Worm (Caenorhabditis elegans) whole organism, mixed stage, embryonic: ENCODE data around the gene bath-26.
"Not testable (repeated sequence)": the region's sequence is repeated elsewhere in the genome, so short reads cannot be mapped to it uniquely, and the experiment has no call there.

Experiments
- M03D4.4 ChIP-seq: sonication (generic microtip); optimal IDR thresholded peaks from 2 replicates; lab custom pipeline; 2017; ENCODE audit warnings: mild to moderate bottlenecking, missing genetic modification characterization, missing compliant biosample characterization
- bed-3 ChIP-seq: fragments of 200-800 bp; sonication (Bioruptor generic); optimal IDR thresholded peaks from 3 replicates; lab custom pipeline; 2018; ENCODE audit warnings: mild to moderate bottlenecking, missing genetic modification characterization, moderate library complexity, missing compliant biosample characterization
- blmp-1 ChIP-seq: fragments of 150-350 bp; optimal IDR thresholded peaks from 2 replicates; lab custom pipeline; 2014; ENCODE audit warnings: missing biosample characterization, missing genetic modification characterization
- ceh-39 ChIP-seq: fragments of 150-350 bp; optimal IDR thresholded peaks from 2 replicates; lab custom pipeline; 2014; ENCODE audit warnings: missing biosample characterization, missing genetic modification characterization
- ceh-83 ChIP-seq: fragments of 200-800 bp; sonication (Bioruptor generic); optimal IDR thresholded peaks from 2 replicates; lab custom pipeline; 2018; ENCODE audit warnings: mild to moderate bottlenecking, missing genetic modification characterization, missing compliant biosample characterization
- ces-1 ChIP-seq: fragments of 150-350 bp; optimal IDR thresholded peaks from 2 replicates; lab custom pipeline; 2014; ENCODE audit warnings: missing biosample characterization, missing genetic modification reagents, missing genetic modification characterization
- cnd-1 ChIP-seq: fragments of 200-800 bp; sonication (Bioruptor generic); optimal IDR thresholded peaks from 2 replicates; lab custom pipeline; 2018; ENCODE audit warnings: mild to moderate bottlenecking, missing genetic modification characterization, missing compliant biosample characterization
- drap-1 ChIP-seq: fragments of 200-800 bp; sonication (Bioruptor generic); optimal IDR thresholded peaks from 3 replicates; lab custom pipeline; 2018; ENCODE audit warnings: mild to moderate bottlenecking, missing genetic modification characterization, missing compliant biosample characterization
- elt-1 ChIP-seq: sonication (generic microtip); optimal IDR thresholded peaks from 2 replicates; lab custom pipeline; 2017; ENCODE audit warnings: missing genetic modification characterization, mild to moderate bottlenecking, missing compliant biosample characterization, antibody characterized with exemption, moderate library complexity, borderline replicate concordance; ENCODE audit not compliant: insufficient read depth
- flh-1 ChIP-seq: fragments of 200-800 bp; sonication (Bioruptor generic); optimal IDR thresholded peaks from 2 replicates; lab custom pipeline; 2018; ENCODE audit warnings: mild to moderate bottlenecking, missing genetic modification characterization, moderate library complexity, missing compliant biosample characterization
- ham-2 ChIP-seq: fragments of 200-800 bp; sonication (Bioruptor generic); optimal IDR thresholded peaks from 2 replicates; lab custom pipeline; 2018; ENCODE audit warnings: mild to moderate bottlenecking, missing genetic modification characterization, missing compliant biosample characterization
- hlh-1 ChIP-seq: fragments of 150-350 bp; optimal IDR thresholded peaks from 2 replicates; lab custom pipeline; 2014; ENCODE audit warnings: missing biosample characterization, missing genetic modification reagents, missing genetic modification characterization
- lin-13 ChIP-seq: fragments of 150-350 bp; optimal IDR thresholded peaks from 2 replicates; lab custom pipeline; 2014; ENCODE audit warnings: missing biosample characterization, missing genetic modification characterization
- lin-32 ChIP-seq: fragments of 200-800 bp; sonication (Bioruptor generic); optimal IDR thresholded peaks from 2 replicates; lab custom pipeline; 2018; ENCODE audit warnings: mild to moderate bottlenecking, missing genetic modification characterization, missing compliant biosample characterization
- lsy-2 ChIP-seq: fragments of 150-350 bp; optimal IDR thresholded peaks from 2 replicates; lab custom pipeline; 2014; ENCODE audit warnings: missing biosample characterization, missing genetic modification characterization
- mab-5 ChIP-seq: fragments of 150-350 bp; optimal IDR thresholded peaks from 2 replicates; lab custom pipeline; 2014; ENCODE audit warnings: missing biosample characterization, missing genetic modification characterization
- mls-2 ChIP-seq: sonication (generic microtip); optimal IDR thresholded peaks from 2 replicates; lab custom pipeline; 2016; ENCODE audit warnings: mild to moderate bottlenecking, missing genetic modification characterization, moderate library complexity, missing compliant biosample characterization
- nhr-12 ChIP-seq: fragments of 150-350 bp; optimal IDR thresholded peaks from 2 replicates; lab custom pipeline; 2014; ENCODE audit warnings: missing biosample characterization, missing genetic modification characterization
- nhr-2 ChIP-seq: fragments of 150-350 bp; optimal IDR thresholded peaks from 2 replicates; lab custom pipeline; 2014; ENCODE audit warnings: missing biosample characterization, missing genetic modification characterization
- nhr-237 ChIP-seq: fragments of 150-350 bp; optimal IDR thresholded peaks from 2 replicates; lab custom pipeline; 2014; ENCODE audit warnings: missing biosample characterization, missing genetic modification characterization
- nhr-28 ChIP-seq: fragments of 150-350 bp; optimal IDR thresholded peaks from 2 replicates; lab custom pipeline; 2014; ENCODE audit warnings: missing biosample characterization, missing genetic modification characterization
- pha-4 ChIP-seq: fragments of 150-350 bp; optimal IDR thresholded peaks from 2 replicates; lab custom pipeline; 2018; ENCODE audit warnings: missing biosample characterization, missing genetic modification reagents, missing genetic modification characterization
- snpc-4 ChIP-seq: fragments of 150-350 bp; optimal IDR thresholded peaks from 2 replicates; lab custom pipeline; 2014; ENCODE audit warnings: missing biosample characterization, missing genetic modification characterization
- sptf-1 ChIP-seq: sonication (generic microtip); optimal IDR thresholded peaks from 2 replicates; lab custom pipeline; 2017; ENCODE audit warnings: mild to moderate bottlenecking, missing genetic modification characterization, moderate library complexity, missing compliant biosample characterization
- tbx-8 ChIP-seq: fragments of 200-800 bp; sonication (Bioruptor generic); optimal IDR thresholded peaks from 2 replicates; lab custom pipeline; 2018; ENCODE audit warnings: mild to moderate bottlenecking, missing genetic modification characterization, moderate library complexity, missing compliant biosample characterization
- unc-120 ChIP-seq: sonication (generic microtip); optimal IDR thresholded peaks from 2 replicates; lab custom pipeline; 2017; ENCODE audit warnings: missing genetic modification characterization, missing compliant biosample characterization; ENCODE audit not compliant: poor library complexity, severe bottlenecking
- unc-62 ChIP-seq: fragments of 150-350 bp; optimal IDR thresholded peaks from 2 replicates; lab custom pipeline; 2014; ENCODE audit warnings: missing biosample characterization, missing genetic modification reagents, missing genetic modification characterization
- zip-8 ChIP-seq: fragments of 150-350 bp; optimal IDR thresholded peaks from 2 replicates; lab custom pipeline; 2014; ENCODE audit warnings: missing biosample characterization, missing genetic modification characterization
- ztf-11 ChIP-seq: fragments of 150-350 bp; optimal IDR thresholded peaks from 2 replicates; lab custom pipeline; 2014; ENCODE audit warnings: missing biosample characterization, missing genetic modification characterization

The bath-26 gene

DNA sequence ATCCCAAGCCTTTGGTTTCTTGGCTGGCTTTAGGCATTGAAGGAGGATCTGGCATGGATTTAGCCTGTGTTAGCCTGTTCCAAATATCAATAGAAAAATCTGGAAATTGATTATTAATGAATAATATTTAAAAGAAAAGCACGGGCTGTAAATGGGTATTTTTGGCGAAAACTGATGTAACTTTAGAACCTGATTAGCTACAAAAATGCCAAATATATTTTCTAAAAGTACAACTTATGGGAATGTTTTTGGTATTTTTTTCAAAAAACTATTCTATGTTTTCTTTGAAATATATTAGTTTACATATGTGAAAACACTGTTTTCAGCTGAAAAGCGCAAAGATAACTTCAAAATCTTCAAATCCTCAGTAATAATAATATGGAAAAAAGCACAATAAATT, at the start of gene bath-26:
bath-26 (minus strand) TSS at position 101 of the 400 bp plus-strand sequence.
- no peak for TF ChIP-seq nhr-237 (tag; lab: Kevin White, UChicago)

DNA sequence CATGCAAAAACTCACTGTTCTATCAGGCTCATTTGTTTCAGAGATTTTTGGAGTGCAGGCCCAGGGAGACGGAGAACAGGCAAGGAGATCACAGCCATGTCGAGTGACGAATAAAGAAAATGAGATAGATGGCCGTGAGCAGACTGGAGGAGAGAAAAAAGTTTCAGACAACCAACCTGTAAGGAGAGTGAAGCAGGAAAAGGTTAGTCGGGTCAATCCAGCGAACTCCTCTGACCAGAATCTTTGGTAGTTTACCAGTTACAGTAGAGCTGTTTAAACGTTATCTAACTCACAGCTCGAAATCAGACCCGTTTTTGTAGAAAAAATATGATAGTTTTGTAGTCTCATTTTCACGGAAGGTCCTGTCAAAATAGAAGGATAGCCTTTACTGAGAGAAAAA, 48.2 kb upstream of the bath-26 start, which contains the start of gene fbxb-21:
fbxb-21 (minus strand) TSS at position 101 of the 400 bp plus-strand sequence.
- TF ChIP-seq elt-1 (tag; lab: Kevin White, UChicago) (no peak), nhr-237 (tag; lab: Kevin White, UChicago) (no peak), nhr-28 (tag; lab: Kevin White, UChicago) (no peak), nhr-12 (tag; lab: Kevin White, UChicago) (no peak), tbx-8 (no peak), ceh-39 (tag; lab: Kevin White, UChicago) (no peak), ham-2 (GFP tag; lab: Kevin White, UChicago) (no peak), ztf-11 (no peak), lin-13 (tag; lab: Kevin White, UChicago) (no peak), pha-4 (tag; lab: Kevin White, UChicago) (no peak), mab-5 (tag; lab: Kevin White, UChicago) (no peak), flh-1 (GFP tag; lab: Kevin White, UChicago) (no peak), sptf-1 (no peak), drap-1 (GFP tag; lab: Kevin White, UChicago) (no peak)

DNA sequence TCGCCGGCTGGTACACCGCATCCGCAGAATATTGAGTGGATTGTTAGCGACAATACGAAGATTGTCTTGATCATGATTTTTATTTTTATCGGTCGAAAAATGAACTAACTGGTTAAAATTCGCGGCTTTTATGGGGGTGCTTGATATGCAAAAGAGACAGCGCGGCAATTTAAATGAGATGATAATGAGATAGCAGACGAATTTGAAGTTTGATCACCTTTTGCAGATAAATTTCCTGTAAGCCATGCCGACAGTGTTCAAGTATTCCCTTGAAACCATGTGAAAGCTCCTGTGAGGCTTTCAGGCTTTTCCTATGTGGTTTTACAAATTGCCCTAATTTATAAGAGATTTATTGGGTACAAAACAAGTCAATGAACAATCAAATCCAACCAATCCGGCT, 45.6 kb upstream of the bath-26 start, which contains the start of gene ZC204.17:
ZC204.17 (minus strand) TSS at position 101 of the 400 bp plus-strand sequence.
- TF ChIP-seq flh-1 (GFP tag; lab: Kevin White, UChicago): no peak
- TF ChIP-seq cnd-1 (tag; lab: Kevin White, UChicago): no peak
- TF ChIP-seq zip-8: no peak
- no peak for TF ChIP-seq elt-1 (tag; lab: Kevin White, UChicago)
- no peak for TF ChIP-seq M03D4.4 (tag; lab: Kevin White, UChicago)
- no peak for TF ChIP-seq nhr-28 (tag; lab: Kevin White, UChicago)
- no peak for TF ChIP-seq ceh-39 (tag; lab: Kevin White, UChicago)
- TF ChIP-seq lin-32: no peak
- no peak for TF ChIP-seq snpc-4 (tag; lab: Kevin White, UChicago)
- no peak for TF ChIP-seq mls-2 (tag; lab: Kevin White, UChicago)
- TF ChIP-seq blmp-1 (tag; lab: Kevin White, UChicago): no peak
- TF ChIP-seq ztf-11: no peak
- TF ChIP-seq bed-3 (GFP tag; lab: Kevin White, UChicago): no peak
- TF ChIP-seq tbx-8: no peak
- TF ChIP-seq nhr-2: no peak
- no peak for TF ChIP-seq pha-4 (tag; lab: Kevin White, UChicago)

DNA sequence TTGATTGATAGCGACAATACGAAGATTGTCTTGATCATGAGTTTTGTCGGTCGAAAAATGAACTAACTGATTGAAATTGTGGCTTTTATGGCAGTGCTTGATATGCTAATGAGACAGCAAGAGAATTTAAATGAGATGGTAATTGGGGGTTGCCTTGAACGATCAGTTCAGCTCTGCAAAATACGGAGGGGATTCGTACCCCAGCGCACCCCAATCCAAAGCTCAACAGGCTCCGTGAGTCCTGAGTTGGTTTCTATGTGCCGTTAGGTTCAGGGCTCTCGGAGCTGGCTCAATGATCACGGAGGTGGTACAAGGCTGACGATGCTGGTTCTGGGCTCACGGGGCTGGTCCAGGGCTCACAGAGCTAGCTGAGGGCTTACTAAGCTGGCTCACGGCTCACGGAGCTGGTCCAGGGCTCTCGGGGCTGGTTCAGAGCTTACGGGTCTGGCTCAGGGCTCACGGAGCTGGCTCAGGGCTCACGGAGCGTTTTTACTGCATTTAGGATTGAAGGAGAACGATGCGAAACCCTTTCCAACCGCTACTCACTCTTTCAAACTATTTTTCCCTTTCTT, 44.3 kb upstream of the bath-26 start, which contains the start of gene ZC204.6:
ZC204.6 (minus strand) TSS at position 51 of the 572 bp plus-strand sequence.
- TF ChIP-seq lsy-2 (tag; lab: Kevin White, UChicago) (no peak), pha-4 (tag; lab: Kevin White, UChicago) (no peak), flh-1 (GFP tag; lab: Kevin White, UChicago) (no peak), unc-62 (GFP tag; lab: Kevin White, UChicago) (no peak), ces-1 (no peak), elt-1 (tag; lab: Kevin White, UChicago) (no peak)

DNA sequence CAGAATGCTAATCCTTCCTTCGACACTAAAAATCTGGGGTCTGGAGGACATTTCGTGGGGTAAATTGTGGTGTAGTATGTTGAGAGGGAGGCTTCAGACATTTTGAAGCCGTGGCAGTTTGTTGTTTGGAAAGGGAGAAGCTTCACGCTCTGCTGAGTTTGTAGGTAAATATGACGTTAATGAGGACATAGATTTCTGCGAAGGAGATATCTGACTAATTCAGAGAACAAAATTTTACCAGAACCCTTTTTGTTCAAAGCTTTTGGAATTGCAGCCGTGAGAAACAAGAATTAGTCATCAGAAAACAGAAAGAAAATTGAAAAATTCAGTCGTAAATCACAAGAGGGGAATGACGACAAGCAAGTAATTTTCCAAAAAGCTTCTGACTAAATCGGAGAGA, 39.9 kb upstream of the bath-26 start, which contains the start of gene srh-72:
srh-72 (minus strand) TSS at position 101 of the 400 bp plus-strand sequence.
- no peak for TF ChIP-seq drap-1 (GFP tag; lab: Kevin White, UChicago)
- no peak for TF ChIP-seq ces-1
- no peak for TF ChIP-seq nhr-28 (tag; lab: Kevin White, UChicago)
- TF ChIP-seq M03D4.4 (tag; lab: Kevin White, UChicago): no peak
- TF ChIP-seq ceh-83 (GFP tag; lab: Kevin White, UChicago): no peak
- TF ChIP-seq hlh-1 (tag; lab: Kevin White, UChicago): no peak
- TF ChIP-seq elt-1 (tag; lab: Kevin White, UChicago): no peak
- no peak for TF ChIP-seq ceh-39 (tag; lab: Kevin White, UChicago)

DNA sequence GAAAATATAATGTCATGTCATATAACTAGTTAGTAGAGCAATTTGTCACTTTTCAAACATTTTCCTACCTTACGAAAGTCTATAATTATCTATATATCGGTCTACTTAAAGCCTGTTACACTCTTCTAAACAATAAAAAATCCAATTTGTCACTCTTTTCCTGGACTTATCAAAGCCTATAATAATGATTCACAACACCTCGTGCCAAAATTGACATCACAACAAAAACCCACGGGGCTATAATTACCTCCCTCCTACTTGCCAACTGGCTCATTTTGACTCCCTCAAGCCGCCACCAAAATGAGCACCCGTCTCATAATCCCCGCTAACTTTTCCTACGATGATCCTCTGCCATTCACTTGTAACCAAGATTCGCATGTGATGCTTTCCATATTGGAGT, 35.8 kb upstream of the bath-26 start, which contains the start of gene srg-20:
srg-20 (plus strand) TSS at position 301 of the 400 bp plus-strand sequence.
- TF ChIP-seq tbx-8; unc-120 (tag; lab: Kevin White, UChicago); bed-3 (GFP tag; lab: Kevin White, UChicago): not testable (repeated sequence)
- TF ChIP-seq, all 35 proteins: peak for 0; not testable (repeated sequence) for 35
